Worm (Caenorhabditis elegans) whole organism, early embryonic: ENCODE results near the gene gnrr-5.
"Not testable (repeated sequence)": the region's sequence is repeated elsewhere in the genome, so short reads cannot be mapped to it uniquely, and the experiment has no call there.

Experiments used
- B0310.2 ChIP-seq: sonication (generic microtip); optimal IDR thresholded peaks from 2 replicates; lab custom pipeline; 2016; ENCODE audit warnings: mild to moderate bottlenecking, missing genetic modification characterization, missing compliant biosample characterization
- F13C5.2 ChIP-seq: sonication (generic microtip); optimal IDR thresholded peaks from 2 replicates; lab custom pipeline; 2017; ENCODE audit warnings: mild to moderate bottlenecking, missing genetic modification characterization, inconsistent platforms, missing compliant biosample characterization
- aly-1 ChIP-seq: sonication (generic microtip); optimal IDR thresholded peaks from 2 replicates; lab custom pipeline; 2016; ENCODE audit warnings: missing genetic modification characterization, missing compliant biosample characterization
- ama-1 ChIP-seq: fragments of 150-350 bp; optimal IDR thresholded peaks from 2 replicates; lab custom pipeline; 2014
- ceh-13 ChIP-seq: fragments of 200-800 bp; sonication (Bioruptor generic); optimal IDR thresholded peaks from 2 replicates; lab custom pipeline; 2018; ENCODE audit warnings: mild to moderate bottlenecking, missing genetic modification characterization, missing compliant biosample characterization
- ceh-36 ChIP-seq: sonication (generic microtip); optimal IDR thresholded peaks from 2 replicates; lab custom pipeline; 2016; ENCODE audit warnings: missing genetic modification characterization, inconsistent platforms, missing compliant biosample characterization
- ets-7 ChIP-seq: sonication (generic microtip); optimal IDR thresholded peaks from 2 replicates; lab custom pipeline; 2016; ENCODE audit warnings: missing genotype, missing genetic modification characterization, missing compliant biosample characterization
- flt-1 ChIP-seq: fragments of 200-800 bp; sonication (Bioruptor generic); IDR thresholded peaks from 2 replicates; pipeline ENCODE4 v1.3.6; 2022; ENCODE audit warnings: missing genetic modification characterization, missing compliant biosample characterization
- hmbx-1 ChIP-seq: sonication (generic microtip); optimal IDR thresholded peaks from 2 replicates; lab custom pipeline; 2016; ENCODE audit warnings: mild to moderate bottlenecking, missing genetic modification characterization, missing compliant biosample characterization
- hmg-4 ChIP-seq: fragments of 200-800 bp; sonication (Bioruptor generic); optimal IDR thresholded peaks from 2 replicates; lab custom pipeline; 2018; ENCODE audit warnings: mild to moderate bottlenecking, missing genetic modification characterization, missing compliant biosample characterization
- hnd-1 ChIP-seq: sonication (generic microtip); optimal IDR thresholded peaks from 2 replicates; lab custom pipeline; 2016; ENCODE audit warnings: missing genetic modification characterization, missing compliant biosample characterization
- pes-1 ChIP-seq: fragments of 200-800 bp; sonication (Bioruptor generic); IDR thresholded peaks from 2 replicates; pipeline ENCODE4 v1.3.6; 2022; ENCODE audit warnings: missing genetic modification reagents, missing genetic modification characterization, missing compliant biosample characterization
- scrt-1 ChIP-seq: fragments of 200-800 bp; sonication (Bioruptor generic); IDR thresholded peaks from 2 replicates; pipeline ENCODE4 v1.3.6; 2022; ENCODE audit warnings: missing genetic modification characterization, missing compliant biosample characterization
- sea-1 ChIP-seq: fragments of 200-800 bp; sonication (Bioruptor generic); conservative IDR thresholded peaks from 2 replicates; pipeline ENCODE4 v1.3.6; 2022; ENCODE audit warnings: missing genetic modification characterization, missing compliant biosample characterization
- tbx-11 ChIP-seq: fragments of 200-800 bp; sonication (Bioruptor generic); IDR thresholded peaks from 2 replicates; pipeline ENCODE4 v1.3.6; 2022; ENCODE audit warnings: missing genetic modification characterization, missing compliant biosample characterization
- tbx-37 ChIP-seq: fragments of 200-800 bp; sonication (Bioruptor generic); conservative IDR thresholded peaks from 2 replicates; pipeline ENCODE4 v1.3.6; 2022; ENCODE audit warnings: missing genetic modification reagents, missing genetic modification characterization, missing compliant biosample characterization
- tra-4 ChIP-seq: sonication (generic microtip); optimal IDR thresholded peaks from 2 replicates; lab custom pipeline; 2017; ENCODE audit warnings: missing genetic modification characterization, missing compliant biosample characterization

Gene gnrr-5

ce11 chrV:4483049-4483507 lies 28.5 kb upstream of the gnrr-5 start, which contains the start of gene exc-15:
TSS of gene exc-15 (plus strand) at chrV:4483459.
- no peak for TF ChIP-seq ama-1 (lab: Kevin White, UChicago)
- no peak for TF ChIP-seq tbx-37 (GFP tag; lab: Robert Waterston, UW)
- TF ChIP-seq ceh-13 (GFP tag; lab: Kevin White, UChicago), result no peak
- TF ChIP-seq B0310.2 (tag; lab: Kevin White, UChicago), result no peak
- TF ChIP-seq ceh-36 (tag; lab: Kevin White, UChicago), result no peak
- no peak for TF ChIP-seq ets-7 (tag; lab: Kevin White, UChicago)
- no peak for TF ChIP-seq F13C5.2 (tag; lab: Kevin White, UChicago)
- TF ChIP-seq hmbx-1 (tag; lab: Kevin White, UChicago), result no peak
- no peak for TF ChIP-seq sea-1 (GFP tag; lab: Robert Waterston, UW)
- TF ChIP-seq scrt-1, result no peak
- no peak for TF ChIP-seq tbx-11
- TF ChIP-seq flt-1 (GFP tag; lab: Robert Waterston, UW), result no peak
- TF ChIP-seq pes-1 (GFP tag; lab: Robert Waterston, UW), result no peak
- TF ChIP-seq aly-1 (tag; lab: Kevin White, UChicago), result no peak

- no peak for TF ChIP-seq F13C5.2 (tag; lab: Kevin White, UChicago)
- TF ChIP-seq scrt-1, result no peak
- TF ChIP-seq hmbx-1 (tag; lab: Kevin White, UChicago), result no peak
- TF ChIP-seq tra-4 (tag; lab: Kevin White, UChicago), result no peak
Measured at ce11 chrV:4481823-4482222, 27.3 kb upstream of the gnrr-5 start.

- not testable (repeated sequence) for TF ChIP-seq ceh-13 (GFP tag; lab: Kevin White, UChicago); tbx-37 (GFP tag; lab: Robert Waterston, UW); ceh-36 (tag; lab: Kevin White, UChicago)
Measured at ce11 chrV:4474543-4474942, 20.0 kb upstream of the gnrr-5 start, which contains the start of gene str-35. TSS of gene str-35 (plus strand) at chrV:4474843.

DNA sequence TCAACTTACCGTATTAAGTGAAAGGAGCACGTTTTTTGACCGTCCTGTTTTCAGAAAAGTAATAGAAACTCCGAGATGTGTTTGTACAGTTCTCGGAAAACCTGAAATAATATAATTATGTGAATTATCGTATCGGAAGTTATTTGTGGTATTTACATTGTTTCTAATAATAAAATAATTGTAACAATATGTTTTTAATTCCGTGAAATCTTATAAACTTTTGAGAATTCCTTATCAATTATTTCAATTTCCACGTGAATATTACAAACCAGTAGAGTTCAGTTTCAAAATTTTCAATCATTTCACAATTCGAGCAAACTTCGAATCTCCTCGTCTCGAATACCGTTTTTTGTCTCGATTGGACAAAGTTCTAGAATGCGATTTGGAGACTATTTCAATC lies 16.5 kb upstream of the gnrr-5 start, which contains the start of gene T08H10.3:
TSS of gene T08H10.3 (plus strand) at position 301 of the 400 bp plus-strand sequence.
- TF ChIP-seq hmbx-1 (tag; lab: Kevin White, UChicago) (no peak), ama-1 (lab: Kevin White, UChicago) (no peak), tbx-11 (no peak), flt-1 (GFP tag; lab: Robert Waterston, UW) (no peak), B0310.2 (tag; lab: Kevin White, UChicago) (no peak), tra-4 (tag; lab: Kevin White, UChicago) (no peak), ceh-36 (tag; lab: Kevin White, UChicago) (no peak), aly-1 (tag; lab: Kevin White, UChicago) (no peak), ets-7 (tag; lab: Kevin White, UChicago) (no peak), hmg-4 (GFP tag; lab: Kevin White, UChicago) (no peak)

DNA sequence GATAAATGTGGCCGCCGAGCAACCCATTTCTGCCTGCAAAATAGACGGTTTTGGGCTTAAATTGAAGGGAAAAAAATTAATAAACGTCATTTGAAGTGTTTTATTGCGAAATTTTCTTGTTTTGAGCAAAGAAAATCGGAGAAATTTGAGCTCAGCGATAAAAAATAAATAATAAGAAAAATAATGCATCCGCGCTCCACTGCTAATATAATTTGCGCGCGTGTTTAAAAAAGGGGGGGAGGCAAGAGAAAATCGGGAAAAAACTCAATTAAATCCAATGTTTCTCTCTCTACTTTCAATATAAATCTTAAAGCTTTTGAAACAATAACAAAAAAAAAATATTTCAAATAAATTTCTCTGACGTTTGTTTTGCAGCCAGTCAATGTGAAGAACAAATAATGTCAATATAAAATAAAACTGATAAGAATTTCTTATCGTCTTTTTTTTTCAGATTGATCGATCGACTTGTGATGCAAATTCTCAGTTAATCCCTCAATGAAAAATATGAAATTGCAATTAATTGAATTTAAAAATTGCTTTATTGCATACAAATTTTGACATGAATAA lies 3.9 kb downstream of the gnrr-5 start, which contains the start of gene rft-2:
TSS of gene rft-2 (minus strand) at position 41 of the 567 bp plus-strand sequence.
- TF ChIP-seq F13C5.2 (tag; lab: Kevin White, UChicago), result peak; percentile 59
- no peak for TF ChIP-seq ceh-36 (tag; lab: Kevin White, UChicago)

- TF ChIP-seq tbx-11, result no peak
- TF ChIP-seq aly-1 (tag; lab: Kevin White, UChicago), result no peak
- TF ChIP-seq ets-7 (tag; lab: Kevin White, UChicago), result no peak
- no peak for TF ChIP-seq sea-1 (GFP tag; lab: Robert Waterston, UW)
- no peak for TF ChIP-seq ceh-36 (tag; lab: Kevin White, UChicago)
- TF ChIP-seq F13C5.2 (tag; lab: Kevin White, UChicago), result no peak
- TF ChIP-seq ama-1 (lab: Kevin White, UChicago), result no peak
Measured at ce11 chrV:4447637-4448036, 6.9 kb downstream of the gnrr-5 start.

- no peak for TF ChIP-seq hnd-1 (tag; lab: Kevin White, UChicago)
Measured at ce11 chrV:4442749-4443381, 11.7 kb downstream of the gnrr-5 start, which contains the start of gene rft-1. TSS of gene rft-1 (minus strand) at chrV:4443223.

- TF ChIP-seq B0310.2 (tag; lab: Kevin White, UChicago), result no peak
- TF ChIP-seq F13C5.2 (tag; lab: Kevin White, UChicago), result no peak
- no peak for TF ChIP-seq hnd-1 (tag; lab: Kevin White, UChicago)
- no peak for TF ChIP-seq pes-1 (GFP tag; lab: Robert Waterston, UW)
- no peak for TF ChIP-seq scrt-1
- TF ChIP-seq ceh-36 (tag; lab: Kevin White, UChicago), result no peak
- TF ChIP-seq tbx-11, result no peak
- no peak for TF ChIP-seq sea-1 (GFP tag; lab: Robert Waterston, UW)
- no peak for TF ChIP-seq hmbx-1 (tag; lab: Kevin White, UChicago)
- no peak for TF ChIP-seq ets-7 (tag; lab: Kevin White, UChicago)
- TF ChIP-seq tra-4 (tag; lab: Kevin White, UChicago), result no peak
- TF ChIP-seq ama-1 (lab: Kevin White, UChicago), result no peak
- no peak for TF ChIP-seq aly-1 (tag; lab: Kevin White, UChicago)
- TF ChIP-seq hmg-4 (GFP tag; lab: Kevin White, UChicago), result no peak
- no peak for TF ChIP-seq flt-1 (GFP tag; lab: Robert Waterston, UW)
- TF ChIP-seq tbx-37 (GFP tag; lab: Robert Waterston, UW), result no peak
- no peak for TF ChIP-seq ceh-13 (GFP tag; lab: Kevin White, UChicago)
Measured at ce11 chrV:4437215-4437614, 17.3 kb downstream of the gnrr-5 start.
